Worm (Caenorhabditis elegans) whole organism, L4/young adult: ENCODE results near the gene glna-2.

ENCODE experiments used
- W03F9.2 ChIP-seq: fragments of 150-350 bp; optimal IDR thresholded peaks from 2 replicates; lab custom pipeline; 2014; ENCODE audit warnings: missing biosample characterization, missing genetic modification characterization
- dao-5 ChIP-seq: sonication (generic microtip); optimal IDR thresholded peaks from 2 replicates; lab custom pipeline; 2016; ENCODE audit warnings: missing genotype, missing genetic modification characterization, moderate library complexity, missing compliant biosample characterization
- him-1 ChIP-seq: sonication (generic microtip); optimal IDR thresholded peaks from 2 replicates; lab custom pipeline; 2016; ENCODE audit warnings: missing genotype, missing genetic modification reagents, missing genetic modification characterization, missing compliant biosample characterization

glna-2 gene

ce11 chrII:8004752-8005151 lies 3.7 kb upstream of the glna-2 start:
- no peak for TF ChIP-seq dao-5 (tag; lab: Kevin White, UChicago)
- no peak for TF ChIP-seq him-1
- TF ChIP-seq W03F9.2, result no peak

DNA sequence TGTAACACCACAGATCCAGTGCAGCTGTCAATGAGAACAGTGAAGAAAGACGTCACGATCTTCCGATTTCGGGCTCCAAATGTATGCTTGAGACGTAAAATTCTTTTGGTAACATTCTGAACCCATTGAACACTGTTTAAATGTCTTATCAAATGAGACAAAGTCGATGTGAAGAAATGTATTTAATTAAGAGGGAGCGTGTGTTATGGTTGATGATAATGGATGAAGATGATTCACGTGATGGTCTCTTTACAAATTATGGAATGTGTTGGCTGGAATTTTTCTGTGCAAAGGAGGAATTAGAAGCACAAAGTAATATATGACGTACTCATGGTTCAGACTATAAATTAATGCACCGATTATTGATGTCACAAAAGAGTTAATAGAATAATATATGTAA lies 1.5 kb upstream of the glna-2 start:
- TF ChIP-seq him-1 (no peak), dao-5 (tag; lab: Kevin White, UChicago) (no peak)

DNA sequence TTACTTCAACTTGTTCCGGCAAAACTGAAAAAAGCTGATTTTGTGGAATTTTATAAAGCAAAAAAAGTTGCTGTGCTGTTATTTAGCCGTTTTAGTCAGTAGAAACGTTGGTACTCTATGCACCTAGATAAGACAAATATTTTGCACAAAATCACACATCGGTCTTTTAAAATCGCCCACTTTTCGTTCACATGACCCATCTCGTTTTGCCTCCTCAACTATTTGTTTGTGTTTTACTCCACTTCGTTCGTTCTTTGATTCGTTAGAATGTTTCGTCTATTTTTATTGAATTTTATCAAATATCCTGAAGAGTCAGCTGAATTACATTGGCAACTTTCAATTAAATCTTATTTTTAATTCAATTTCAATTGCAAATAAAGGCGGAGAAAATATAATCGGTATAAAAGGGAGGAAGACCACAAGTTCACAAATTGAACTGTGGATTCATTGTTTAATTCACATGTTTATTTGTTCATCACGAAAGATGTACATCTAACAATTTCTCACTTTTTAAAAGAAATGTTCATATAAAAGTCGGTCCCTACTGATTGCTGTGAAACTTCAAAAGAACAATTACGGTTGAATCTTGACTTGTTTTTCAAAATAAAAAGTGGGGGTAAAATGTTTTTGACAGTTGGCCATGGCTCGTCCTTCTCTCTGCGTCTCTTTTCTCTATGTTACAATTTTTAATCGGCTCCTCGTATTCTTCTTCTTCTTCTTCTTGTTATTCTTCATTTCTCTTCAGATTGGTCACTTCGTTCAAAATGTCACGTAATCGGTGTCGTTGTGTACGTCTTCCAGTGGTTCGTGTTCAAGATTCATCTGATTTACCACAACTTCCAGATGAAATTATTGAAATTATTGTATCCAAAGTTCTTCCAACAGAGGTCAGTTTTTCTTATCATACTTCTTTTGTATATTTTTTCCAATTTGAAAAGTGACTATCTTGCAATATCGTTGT lies 3.9 kb downstream of the glna-2 start, which contains the start of gene DH11.2:
Gene DH11.2, plus strand, starts transcription at position 746 of the 961 bp plus-strand sequence.
- TF ChIP-seq him-1, result no peak
- TF ChIP-seq dao-5 (tag; lab: Kevin White, UChicago), result no peak
- no peak for TF ChIP-seq W03F9.2

DNA sequence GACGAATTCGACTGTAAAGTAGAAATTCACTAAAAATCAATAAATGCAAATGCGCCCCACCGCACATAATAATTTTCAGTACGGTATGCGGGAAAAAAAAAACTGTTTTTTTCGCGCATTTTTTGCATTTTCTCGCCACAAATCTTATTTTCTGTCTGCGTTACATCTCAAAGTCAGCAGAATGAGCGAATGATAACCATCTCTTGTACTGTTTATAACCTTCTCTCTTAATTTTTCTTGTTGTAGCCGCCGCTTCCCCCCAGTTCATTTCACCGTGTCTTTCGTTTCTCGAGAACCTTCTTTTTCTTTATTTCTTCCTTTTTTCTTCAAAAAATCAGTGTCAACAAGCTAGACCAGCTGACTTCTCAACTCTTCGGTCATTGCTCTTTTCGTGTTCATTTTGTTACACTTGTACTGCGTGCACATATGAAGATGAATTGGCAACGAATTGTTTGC lies 7.1 kb downstream of the glna-2 start:
- TF ChIP-seq dao-5 (tag; lab: Kevin White, UChicago) (no peak), W03F9.2 (peak; percentile 29)

DNA sequence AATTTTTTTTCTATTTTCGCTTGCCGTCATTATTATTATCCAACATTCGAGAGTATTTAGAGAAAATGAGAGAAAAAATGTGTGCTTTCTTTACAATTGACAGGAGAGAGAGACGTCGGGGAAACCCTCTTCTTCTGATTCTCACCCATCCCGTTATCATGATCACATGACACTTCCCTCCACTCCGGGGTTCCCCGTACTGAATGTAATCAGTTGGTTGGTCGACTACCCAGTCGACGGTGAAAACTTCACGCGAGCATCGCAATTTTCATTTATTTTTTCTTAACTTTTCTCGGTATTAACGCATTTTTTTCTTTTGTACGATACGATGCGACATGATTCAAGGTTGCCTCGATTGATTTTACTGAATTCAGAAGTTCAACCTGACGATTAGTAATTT lies 7.7 kb downstream of the glna-2 start:
- TF ChIP-seq dao-5 (tag; lab: Kevin White, UChicago) (no peak), W03F9.2 (peak; percentile 58)

DNA sequence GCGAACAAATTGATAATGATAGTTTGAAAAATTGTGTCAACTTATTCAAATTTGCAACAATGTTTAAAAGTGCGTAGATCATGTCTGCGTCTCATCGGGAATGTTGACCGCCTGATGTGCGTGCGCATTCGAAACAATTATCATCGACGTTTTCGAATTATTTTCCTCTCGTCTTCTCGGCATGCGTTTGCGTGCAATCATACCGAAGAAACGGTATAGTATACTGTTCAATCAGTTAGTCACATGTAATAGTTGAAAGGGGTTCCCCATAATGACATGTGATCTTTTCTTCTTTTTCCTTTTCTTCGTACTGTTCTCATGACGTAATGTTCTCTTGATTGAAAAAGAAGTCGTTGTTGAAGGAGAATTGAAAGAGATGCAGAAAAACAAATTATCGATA lies 8.3 kb downstream of the glna-2 start:
- TF ChIP-seq dao-5 (tag; lab: Kevin White, UChicago) (peak; percentile 37), W03F9.2 (peak; percentile 34), him-1 (no peak)

- no peak for TF ChIP-seq dao-5 (tag; lab: Kevin White, UChicago)
Observed at ce11 chrII:8017380-8017779, 8.9 kb downstream of the glna-2 start, which contains the start of gene zyg-11. Gene zyg-11, plus strand, starts transcription at chrII:8017680.

DNA sequence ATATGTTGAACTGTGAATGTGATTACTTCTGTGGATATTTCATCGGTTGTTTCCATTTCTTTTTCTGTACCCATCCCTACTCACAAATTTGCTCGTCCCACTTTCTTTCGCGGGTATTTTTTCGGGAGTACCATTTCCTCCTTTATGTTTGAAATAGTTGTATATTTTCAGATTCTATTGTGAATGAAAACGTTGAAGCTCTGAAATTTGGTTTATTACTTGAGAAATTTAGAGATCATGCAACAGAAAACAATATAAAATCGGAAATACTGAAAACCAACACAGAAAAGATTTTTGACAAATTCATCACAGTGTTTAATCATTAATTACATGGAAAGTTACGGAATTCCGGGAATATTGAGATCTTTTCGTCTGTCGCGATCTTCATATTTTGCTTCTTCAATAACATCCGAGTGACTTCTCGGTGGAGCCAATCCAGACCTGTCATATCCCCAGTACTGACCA lies 12.2 kb downstream of the glna-2 start:
- TF ChIP-seq dao-5 (tag; lab: Kevin White, UChicago) (no peak), W03F9.2 (no peak), him-1 (no peak)

DNA sequence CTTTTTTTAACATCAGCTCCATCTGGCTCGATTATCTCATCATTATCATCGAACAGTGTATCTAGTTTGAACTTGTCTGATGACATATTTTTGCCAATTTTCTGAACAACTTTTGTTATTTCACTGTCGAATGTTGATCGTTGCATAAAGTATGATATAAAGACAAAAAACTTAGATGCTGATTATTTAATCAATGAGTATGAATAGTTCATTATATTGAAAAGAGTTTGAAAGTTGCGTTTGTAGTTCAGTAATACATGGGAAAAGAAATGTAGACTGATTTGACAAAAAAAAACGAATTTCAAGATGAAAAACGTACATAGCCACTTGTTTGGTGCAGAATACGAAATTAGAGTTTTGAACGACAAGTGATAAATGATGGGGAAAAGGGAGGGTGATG lies 14.0 kb downstream of the glna-2 start, which contains the start of gene hda-2:
Gene hda-2, minus strand, starts transcription at position 101 of the 400 bp plus-strand sequence.
- TF ChIP-seq dao-5 (tag; lab: Kevin White, UChicago) (no peak), W03F9.2 (no peak), him-1 (no peak)

DNA sequence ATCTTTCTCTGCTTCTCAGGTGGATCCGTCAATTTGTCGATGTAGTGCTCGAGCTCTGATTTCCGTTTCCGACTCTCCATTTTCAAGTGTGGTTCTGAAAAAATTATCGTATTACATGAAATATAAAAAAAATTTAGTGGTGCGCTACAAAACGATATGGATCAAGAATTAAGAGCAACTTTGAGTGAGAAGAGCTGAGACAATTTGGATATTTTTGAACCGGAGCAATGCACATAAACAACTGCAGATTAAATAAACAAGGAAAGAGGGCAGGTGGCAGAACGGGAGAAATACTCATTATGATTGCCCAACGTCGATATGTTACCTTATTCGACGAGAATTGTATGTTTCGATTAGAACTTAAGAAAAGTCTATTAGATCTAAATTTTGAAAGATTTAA lies 19.2 kb downstream of the glna-2 start, which contains the start of gene swsn-7:
Gene swsn-7, minus strand, starts transcription at position 101 of the 400 bp plus-strand sequence.
- TF ChIP-seq him-1 (no peak), W03F9.2 (no peak), dao-5 (tag; lab: Kevin White, UChicago) (no peak)

ce11 chrII:8028246-8028694 lies 19.8 kb downstream of the glna-2 start:
- TF ChIP-seq him-1 (peak; percentile 93), dao-5 (tag; lab: Kevin White, UChicago) (peak; percentile 70), W03F9.2 (no peak)

DNA sequence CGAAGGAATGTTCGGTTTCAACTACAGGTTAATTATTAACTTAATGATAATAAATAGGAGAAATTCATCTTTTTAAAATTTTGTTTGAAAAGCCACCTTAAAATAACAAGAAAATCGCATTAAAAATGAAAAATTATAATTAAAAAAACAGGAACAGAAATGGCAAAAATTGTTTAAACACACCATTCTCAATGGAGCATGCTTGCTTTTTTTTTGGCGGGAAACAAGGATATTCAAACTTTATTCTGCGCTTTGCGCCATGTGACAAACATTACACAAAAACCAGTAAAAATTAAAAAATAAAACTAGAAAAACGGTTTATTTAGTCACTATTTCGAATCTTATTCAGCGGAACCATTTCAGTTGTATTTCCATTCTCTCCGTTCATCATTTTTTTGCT lies 20.3 kb downstream of the glna-2 start:
- TF ChIP-seq him-1 (no peak), W03F9.2 (no peak), dao-5 (tag; lab: Kevin White, UChicago) (no peak)

- TF ChIP-seq W03F9.2, result no peak
Observed at ce11 chrII:8032657-8033056, 24.2 kb downstream of the glna-2 start, which contains the start of gene nrf-6. Gene nrf-6, minus strand, starts transcription at chrII:8032708.

DNA sequence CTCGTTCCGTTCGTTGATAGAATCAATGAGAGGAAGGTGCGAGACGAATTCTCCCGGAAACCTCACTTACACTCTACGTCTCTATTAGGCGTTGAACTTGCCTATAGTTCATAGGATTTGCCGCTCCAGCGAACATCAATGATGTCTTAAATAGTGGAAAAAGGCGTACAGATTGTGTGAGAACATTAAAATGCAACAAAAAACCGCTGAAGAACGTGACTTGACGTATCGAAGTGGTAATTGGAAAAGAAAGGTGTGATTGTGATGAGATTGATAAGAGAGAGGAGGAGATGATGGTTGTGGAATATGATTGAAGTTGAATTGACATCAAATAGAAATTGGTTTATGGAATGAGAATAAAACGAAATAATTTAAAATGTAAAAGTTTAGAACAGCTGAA lies 25.6 kb downstream of the glna-2 start:
- TF ChIP-seq dao-5 (tag; lab: Kevin White, UChicago) (no peak), him-1 (no peak), W03F9.2 (no peak)

DNA sequence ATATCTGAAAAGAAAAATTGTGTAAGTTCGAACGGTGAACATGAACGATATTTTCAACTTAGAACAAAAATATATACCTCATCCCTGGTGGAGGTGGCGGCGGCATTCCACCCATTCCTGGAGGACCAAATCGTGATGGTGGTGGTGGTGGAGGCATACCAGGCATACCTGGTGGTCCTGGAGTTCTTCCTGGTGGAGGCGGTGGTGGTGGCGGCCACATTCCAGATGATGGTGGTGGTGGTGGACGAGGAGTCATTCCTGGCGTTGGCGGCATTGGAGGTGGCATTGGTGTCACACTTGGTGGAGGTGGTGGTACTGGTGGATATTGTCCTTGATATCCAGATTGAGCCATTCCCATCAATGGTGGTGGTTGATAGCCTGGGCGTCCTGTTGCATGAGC lies 26.2 kb downstream of the glna-2 start:
- TF ChIP-seq dao-5 (tag; lab: Kevin White, UChicago) (no peak), W03F9.2 (no peak), him-1 (no peak)
